Worm (Caenorhabditis elegans) whole organism, midembryonic: ENCODE measurements around the gene ttr-20.

ENCODE experiments used
- T22C8.4 ChIP-seq: fragments of 200-800 bp; sonication (Bioruptor generic); IDR thresholded peaks from 2 replicates; pipeline ENCODE4 v1.3.6; 2022; ENCODE audit warnings: missing genetic modification characterization, missing compliant biosample characterization
- flt-1 ChIP-seq: fragments of 200-800 bp; sonication (Bioruptor generic); IDR thresholded peaks from 2 replicates; pipeline ENCODE4 v1.3.6; 2022; ENCODE audit warnings: missing genetic modification characterization, missing compliant biosample characterization
- med-1 ChIP-seq: sonication (generic microtip); optimal IDR thresholded peaks from 2 replicates; lab custom pipeline; 2017; ENCODE audit warnings: missing genetic modification characterization, mild to moderate bottlenecking, missing compliant biosample characterization, antibody characterized with exemption, missing genetic modification reagents; ENCODE audit not compliant: insufficient read depth

ce11 chrIV:4269308-4269707 lies 22.7 kb downstream of the ttr-20 start, which contains the start of gene F36A4.3:
- no peak for TF ChIP-seq flt-1 (GFP tag; lab: Robert Waterston, UW)
- no peak for TF ChIP-seq med-1
- TF ChIP-seq T22C8.4 (GFP tag; lab: Robert Waterston, UW) = no peak
